Fruit fly (Drosophila melanogaster): Measurements from ENCODE around the gene Tmf.

Tmf gene

dm6 chrX:6861523-6862077 is 17.5 kb downstream of the Tmf start (continued):
- TF ChIP-seq da (GFP tag; optimal IDR thresholded peaks at IDR 0.05) (no peak), fu2 (GFP tag; optimal IDR thresholded peaks at IDR 0.05) (peak; percentile 58), dmrt99B (tag; optimal IDR thresholded peaks at IDR 0.05) (peak; percentile 66), CG18476 (GFP tag; optimal IDR thresholded peaks at IDR 0.05) (no peak), Opbp (GFP tag; IDR thresholded peaks at IDR 0.05; ENCODE audit: partially characterized antibody) (peak; percentile 47; the same call in 1 of the 3 replicates), Oaz (GFP tag; IDR thresholded peaks at IDR 0.05) (peak; percentile 46), CG10209 (GFP tag; optimal IDR thresholded peaks at IDR 0.05) (peak; percentile 54), CG2202 (tag; optimal IDR thresholded peaks at IDR 0.05) (no peak), CG11085 (GFP tag; IDR thresholded peaks at IDR 0.05) (0 out of 2 replicates have a peak, but pooled peaks have one; percentile 12), br (optimal IDR thresholded peaks at IDR 0.05) (no peak), Ada2b (GFP tag; IDR thresholded peaks at IDR 0.05) (peak; percentile 64; the same call in 1 of the 2 replicates), CG11723 (GFP tag; optimal IDR thresholded peaks at IDR 0.05) (peak; percentile 17), ssp (GFP tag; IDR thresholded peaks at IDR 0.05) (0 out of 2 replicates have a peak, but pooled peaks have one; percentile 36), HLH4C (GFP tag; IDR thresholded peaks at IDR 0.05; ENCODE audit: partially characterized antibody) (no peak; the same call in 2 of the 3 replicates), btn (GFP tag; optimal IDR thresholded peaks at IDR 0.05) (no peak), CG9932 (GFP tag; IDR thresholded peaks at IDR 0.05) (peak; percentile 76), CG10366 (GFP tag; IDR thresholded peaks at IDR 0.05) (peak; percentile 64; the same call in 1 of the 2 replicates), CG7372 (GFP tag; IDR thresholded peaks at IDR 0.05) (peak; percentile 62), ftz-f1 (GFP tag; optimal IDR thresholded peaks at IDR 0.05) (peak; percentile 90), CG15073 (GFP tag; optimal IDR thresholded peaks at IDR 0.05) (no peak), CG1647 (GFP tag; optimal IDR thresholded peaks at IDR 0.05) (no peak), CG1603 (tag; optimal IDR thresholded peaks at IDR 0.05) (peak; percentile 6), CG12155 (GFP tag; optimal IDR thresholded peaks at IDR 0.05) (peak; percentile 29), Dref (GFP tag; IDR thresholded peaks at IDR 0.05) (no peak), caup (GFP tag; optimal IDR thresholded peaks at IDR 0.05; ENCODE audit: severe bottlenecking) (peak; percentile 73), CG10274 (GFP tag; optimal IDR thresholded peaks at IDR 0.05) (peak; percentile 2), CG2712 (tag; optimal IDR thresholded peaks at IDR 0.05) (peak; percentile 41), cad (GFP tag; optimal IDR thresholded peaks at IDR 0.05) (no peak), CG7745 (tag; optimal IDR thresholded peaks at IDR 0.05) (no peak), CG31388 (GFP tag; optimal IDR thresholded peaks at IDR 0.05) (no peak), CG10959 (GFP tag; IDR thresholded peaks at IDR 0.05) (peak; percentile 50), scrt (GFP tag; optimal IDR thresholded peaks at IDR 0.05) (peak; percentile 32), CG4404 (GFP tag; IDR thresholded peaks at IDR 0.05) (peak; percentile 12; the same call in 1 of the 2 replicates), Doc2 (GFP tag; IDR thresholded peaks at IDR 0.05) (no peak), CG8388 (GFP tag; optimal IDR thresholded peaks at IDR 0.05) (no peak), Lim3 (GFP tag; IDR thresholded peaks at IDR 0.05) (no peak), ranshi (GFP tag; IDR thresholded peaks at IDR 0.05) (peak; percentile 66), HHEX (GFP tag; optimal IDR thresholded peaks at IDR 0.05) (peak; percentile 72), CG14014 (GFP tag; IDR thresholded peaks at IDR 0.05) (peak; percentile 68), Hr51 (GFP tag; optimal IDR thresholded peaks at IDR 0.05) (peak in 1 of 2 experiments; percentile 42), CG9876 (GFP tag; optimal IDR thresholded peaks at IDR 0.05) (no peak), Max (GFP tag; optimal IDR thresholded peaks at IDR 0.05) (no peak), bowl (GFP tag; IDR thresholded peaks at IDR 0.05) (0 out of 2 replicates have a peak, but pooled peaks have one; percentile 25), Ravus (GFP tag; IDR thresholded peaks at IDR 0.05) (no peak), onecut (GFP tag; IDR thresholded peaks at IDR 0.05) (peak; percentile 23; the same call in 1 of the 2 replicates), Aef1 (GFP tag; IDR thresholded peaks at IDR 0.05) (peak; percentile 71; the same call in 2 of the 3 replicates), CG34376 (GFP tag; optimal IDR thresholded peaks at IDR 0.05) (peak; percentile 88), wdn (GFP tag; IDR thresholded peaks at IDR 0.05) (peak; percentile 61; the same call in 1 of the 2 replicates), row (GFP tag; IDR thresholded peaks at IDR 0.05) (peak; percentile 71; the same call in 2 of the 3 replicates), usp (GFP tag; optimal IDR thresholded peaks at IDR 0.05) (no peak), CG13775 (GFP tag; optimal IDR thresholded peaks at IDR 0.05) (peak; percentile 24)

All from whole organism, embryonic.